Fruit fly (Drosophila melanogaster) Kc167 (cell line): Measurements from ENCODE around the gene Tsp3A.

Experiments
- Myc ChIP-seq: fragments of >200 bp; optimal IDR thresholded peaks from 2 replicates; lab custom pipeline; 2017; ENCODE audit warnings: missing external identifiers
- h ChIP-seq: fragments of >200 bp; optimal IDR thresholded peaks from 3 replicates; lab custom pipeline; 2018; ENCODE audit warnings: missing external identifiers
- insv ChIP-seq: fragments of >200 bp; optimal IDR thresholded peaks from 3 replicates; lab custom pipeline; 2018; ENCODE audit warnings: missing external identifiers
- psq ChIP-seq: fragments of >200 bp; optimal IDR thresholded peaks from 2 replicates; lab custom pipeline; 2017; ENCODE audit warnings: missing external identifiers
- ttk ChIP-seq: sonication (Bioruptor generic); optimal IDR thresholded peaks from 2 replicates; lab custom pipeline; 2017; ENCODE audit warnings: missing external identifiers

DNA sequence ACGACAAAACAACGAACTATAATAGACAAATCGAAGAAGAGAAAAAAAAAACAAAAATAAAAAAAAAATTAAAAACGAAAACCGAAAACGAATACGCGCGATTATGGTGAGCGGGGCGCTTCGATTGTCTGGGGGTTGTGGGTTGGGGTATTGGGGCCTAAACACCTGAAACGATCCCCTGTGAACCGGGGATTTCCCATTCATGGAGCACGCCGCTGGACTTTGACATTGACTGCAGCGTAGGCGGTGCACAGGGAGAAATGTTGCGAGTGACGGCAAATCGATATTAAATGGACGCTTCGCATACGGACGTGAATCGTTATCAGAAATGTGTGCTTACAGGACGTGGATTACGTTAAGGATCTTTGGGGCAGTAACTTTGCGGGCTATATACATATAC is 27.3 kb downstream of the Tsp3A start:
- TF ChIP-seq h (lab: Kevin White, UChicago), result no peak
- TF ChIP-seq Myc (lab: Kevin White, UChicago), result no peak
- TF ChIP-seq psq (lab: Kevin White, UChicago), result no peak
- TF ChIP-seq insv (lab: Kevin White, UChicago), result no peak
- TF ChIP-seq ttk (lab: Kevin White, UChicago), result no peak
